Worm (Caenorhabditis elegans) whole organism, mixed stage, embryonic: ENCODE results near the gene F43E12.1.

Experiments used
- M03D4.4 ChIP-seq: sonication (generic microtip); optimal IDR thresholded peaks from 2 replicates; lab custom pipeline; 2017; ENCODE audit warnings: mild to moderate bottlenecking, missing genetic modification characterization, missing compliant biosample characterization
- blmp-1 ChIP-seq: fragments of 150-350 bp; optimal IDR thresholded peaks from 2 replicates; lab custom pipeline; 2014; ENCODE audit warnings: missing biosample characterization, missing genetic modification characterization
- ceh-39 ChIP-seq: fragments of 150-350 bp; optimal IDR thresholded peaks from 2 replicates; lab custom pipeline; 2014; ENCODE audit warnings: missing biosample characterization, missing genetic modification characterization
- ceh-43 ChIP-seq: fragments of 200-800 bp; sonication (Bioruptor generic); optimal IDR thresholded peaks from 2 replicates; lab custom pipeline; 2018; ENCODE audit warnings: mild to moderate bottlenecking, missing genetic modification characterization, moderate library complexity, missing compliant biosample characterization
- ceh-83 ChIP-seq: fragments of 200-800 bp; sonication (Bioruptor generic); optimal IDR thresholded peaks from 2 replicates; lab custom pipeline; 2018; ENCODE audit warnings: mild to moderate bottlenecking, missing genetic modification characterization, missing compliant biosample characterization
- ces-1 ChIP-seq: fragments of 150-350 bp; optimal IDR thresholded peaks from 2 replicates; lab custom pipeline; 2014; ENCODE audit warnings: missing biosample characterization, missing genetic modification reagents, missing genetic modification characterization
- cnd-1 ChIP-seq: fragments of 200-800 bp; sonication (Bioruptor generic); optimal IDR thresholded peaks from 2 replicates; lab custom pipeline; 2018; ENCODE audit warnings: mild to moderate bottlenecking, missing genetic modification characterization, missing compliant biosample characterization
- elt-1 ChIP-seq: sonication (generic microtip); optimal IDR thresholded peaks from 2 replicates; lab custom pipeline; 2017; ENCODE audit warnings: missing genetic modification characterization, mild to moderate bottlenecking, missing compliant biosample characterization, antibody characterized with exemption, moderate library complexity, borderline replicate concordance; ENCODE audit not compliant: insufficient read depth
- elt-3 ChIP-seq: fragments of 150-350 bp; optimal IDR thresholded peaks from 2 replicates; lab custom pipeline; 2014; ENCODE audit warnings: missing biosample characterization, missing genetic modification characterization
- flh-1 ChIP-seq: fragments of 200-800 bp; sonication (Bioruptor generic); optimal IDR thresholded peaks from 2 replicates; lab custom pipeline; 2018; ENCODE audit warnings: mild to moderate bottlenecking, missing genetic modification characterization, moderate library complexity, missing compliant biosample characterization
- ham-2 ChIP-seq: fragments of 200-800 bp; sonication (Bioruptor generic); optimal IDR thresholded peaks from 2 replicates; lab custom pipeline; 2018; ENCODE audit warnings: mild to moderate bottlenecking, missing genetic modification characterization, missing compliant biosample characterization
- hlh-1 ChIP-seq: fragments of 150-350 bp; optimal IDR thresholded peaks from 2 replicates; lab custom pipeline; 2014; ENCODE audit warnings: missing biosample characterization, missing genetic modification reagents, missing genetic modification characterization
- lin-13 ChIP-seq: fragments of 150-350 bp; optimal IDR thresholded peaks from 2 replicates; lab custom pipeline; 2014; ENCODE audit warnings: missing biosample characterization, missing genetic modification characterization
- lin-32 ChIP-seq: fragments of 200-800 bp; sonication (Bioruptor generic); optimal IDR thresholded peaks from 2 replicates; lab custom pipeline; 2018; ENCODE audit warnings: mild to moderate bottlenecking, missing genetic modification characterization, missing compliant biosample characterization
- lsy-2 ChIP-seq: fragments of 150-350 bp; optimal IDR thresholded peaks from 2 replicates; lab custom pipeline; 2014; ENCODE audit warnings: missing biosample characterization, missing genetic modification characterization
- mab-5 ChIP-seq: fragments of 150-350 bp; optimal IDR thresholded peaks from 2 replicates; lab custom pipeline; 2014; ENCODE audit warnings: missing biosample characterization, missing genetic modification characterization
- mep-1 ChIP-seq: fragments of 150-350 bp; optimal IDR thresholded peaks from 2 replicates; lab custom pipeline; 2017; ENCODE audit warnings: missing biosample characterization, missing genetic modification reagents, missing genetic modification characterization, inconsistent platforms
- mls-2 ChIP-seq: sonication (generic microtip); optimal IDR thresholded peaks from 2 replicates; lab custom pipeline; 2016; ENCODE audit warnings: mild to moderate bottlenecking, missing genetic modification characterization, moderate library complexity, missing compliant biosample characterization
- nhr-12 ChIP-seq: fragments of 150-350 bp; optimal IDR thresholded peaks from 2 replicates; lab custom pipeline; 2014; ENCODE audit warnings: missing biosample characterization, missing genetic modification characterization
- nhr-2 ChIP-seq: fragments of 150-350 bp; optimal IDR thresholded peaks from 2 replicates; lab custom pipeline; 2014; ENCODE audit warnings: missing biosample characterization, missing genetic modification characterization
- nhr-237 ChIP-seq: fragments of 150-350 bp; optimal IDR thresholded peaks from 2 replicates; lab custom pipeline; 2014; ENCODE audit warnings: missing biosample characterization, missing genetic modification characterization
- nhr-28 ChIP-seq: fragments of 150-350 bp; optimal IDR thresholded peaks from 2 replicates; lab custom pipeline; 2014; ENCODE audit warnings: missing biosample characterization, missing genetic modification characterization
- nhr-76 ChIP-seq: sonication (generic microtip); optimal IDR thresholded peaks from 2 replicates; lab custom pipeline; 2017; ENCODE audit warnings: missing biosample characterization, missing genetic modification characterization
- pha-4 ChIP-seq: fragments of 150-350 bp; optimal IDR thresholded peaks from 2 replicates; lab custom pipeline; 2018; ENCODE audit warnings: missing biosample characterization, missing genetic modification reagents, missing genetic modification characterization
- sem-2 ChIP-seq: fragments of 200-800 bp; sonication (Bioruptor generic); optimal IDR thresholded peaks from 2 replicates; lab custom pipeline; 2018; ENCODE audit warnings: mild to moderate bottlenecking, missing genetic modification characterization, missing compliant biosample characterization
- snpc-4 ChIP-seq: fragments of 150-350 bp; optimal IDR thresholded peaks from 2 replicates; lab custom pipeline; 2014; ENCODE audit warnings: missing biosample characterization, missing genetic modification characterization
- sptf-1 ChIP-seq: sonication (generic microtip); optimal IDR thresholded peaks from 2 replicates; lab custom pipeline; 2017; ENCODE audit warnings: mild to moderate bottlenecking, missing genetic modification characterization, moderate library complexity, missing compliant biosample characterization
- tbx-8 ChIP-seq: fragments of 200-800 bp; sonication (Bioruptor generic); optimal IDR thresholded peaks from 2 replicates; lab custom pipeline; 2018; ENCODE audit warnings: mild to moderate bottlenecking, missing genetic modification characterization, moderate library complexity, missing compliant biosample characterization
- unc-120 ChIP-seq: sonication (generic microtip); optimal IDR thresholded peaks from 2 replicates; lab custom pipeline; 2017; ENCODE audit warnings: missing genetic modification characterization, missing compliant biosample characterization; ENCODE audit not compliant: poor library complexity, severe bottlenecking
- unc-39 ChIP-seq: fragments of 150-350 bp; optimal IDR thresholded peaks from 2 replicates; lab custom pipeline; 2014; ENCODE audit warnings: missing biosample characterization, missing genetic modification characterization
- unc-62 ChIP-seq: fragments of 150-350 bp; optimal IDR thresholded peaks from 2 replicates; lab custom pipeline; 2014; ENCODE audit warnings: missing biosample characterization, missing genetic modification reagents, missing genetic modification characterization
- zip-8 ChIP-seq: fragments of 150-350 bp; optimal IDR thresholded peaks from 2 replicates; lab custom pipeline; 2014; ENCODE audit warnings: missing biosample characterization, missing genetic modification characterization

The F43E12.1 gene

ce11 chrX:7177341-7177740, at the start of gene F43E12.1:
Gene F43E12.1, plus strand, starts transcription at chrX:7177641.
- TF ChIP-seq M03D4.4 (tag; lab: Kevin White, UChicago) = no peak
- TF ChIP-seq flh-1 = no peak
- TF ChIP-seq lin-13 (tag; lab: Kevin White, UChicago) = no peak
- no peak for TF ChIP-seq cnd-1 (tag; lab: Kevin White, UChicago)
- TF ChIP-seq mls-2 (tag; lab: Kevin White, UChicago) = no peak
- TF ChIP-seq nhr-12 (tag; lab: Kevin White, UChicago) = no peak
- no peak for TF ChIP-seq mep-1 (tag; lab: Kevin White, UChicago)
- TF ChIP-seq ces-1 (GFP tag; lab: Kevin White, UChicago) = no peak
- no peak for TF ChIP-seq unc-39 (tag; lab: Kevin White, UChicago)
- TF ChIP-seq sem-2 = no peak
- no peak for TF ChIP-seq sptf-1 (tag; lab: Kevin White, UChicago)
- no peak for TF ChIP-seq lsy-2 (tag; lab: Kevin White, UChicago)
- TF ChIP-seq nhr-2 (tag; lab: Kevin White, UChicago) = no peak
- TF ChIP-seq unc-62 = no peak
- no peak for TF ChIP-seq nhr-76 (tag; lab: Kevin White, UChicago)
- no peak for TF ChIP-seq ceh-83 (GFP tag; lab: Kevin White, UChicago)
- no peak for TF ChIP-seq ceh-43 (GFP tag; lab: Kevin White, UChicago)
- no peak for TF ChIP-seq zip-8 (tag; lab: Kevin White, UChicago)
- TF ChIP-seq, all 35 proteins: peak for 0

- TF ChIP-seq lin-13 (tag; lab: Kevin White, UChicago) = no peak
- TF ChIP-seq nhr-76 (tag; lab: Kevin White, UChicago) = no peak
- TF ChIP-seq zip-8 (tag; lab: Kevin White, UChicago) = no peak
- no peak for TF ChIP-seq mab-5 (tag; lab: Kevin White, UChicago)
- TF ChIP-seq ceh-83 (GFP tag; lab: Kevin White, UChicago) = no peak
- no peak for TF ChIP-seq cnd-1 (tag; lab: Kevin White, UChicago)
- no peak for TF ChIP-seq elt-1
- no peak for TF ChIP-seq unc-39 (tag; lab: Kevin White, UChicago)
- TF ChIP-seq sptf-1 (tag; lab: Kevin White, UChicago) = no peak
- TF ChIP-seq lin-32 (GFP tag; lab: Kevin White, UChicago) = no peak
- no peak for TF ChIP-seq nhr-2 (tag; lab: Kevin White, UChicago)
- TF ChIP-seq lsy-2 (tag; lab: Kevin White, UChicago) = no peak
Measured at ce11 chrX:7128615-7129014, 48.8 kb upstream of the F43E12.1 start.

ce11 chrX:7129460-7129859, 48.0 kb upstream of the F43E12.1 start:
- TF ChIP-seq snpc-4 (tag; lab: Kevin White, UChicago) (no peak), elt-1 (peak; percentile 1), unc-62 (no peak), ceh-83 (GFP tag; lab: Kevin White, UChicago) (no peak), zip-8 (tag; lab: Kevin White, UChicago) (no peak)

- TF ChIP-seq ceh-83 (GFP tag; lab: Kevin White, UChicago) = no peak
- no peak for TF ChIP-seq lin-13 (tag; lab: Kevin White, UChicago)
- no peak for TF ChIP-seq lsy-2 (tag; lab: Kevin White, UChicago)
Measured at ce11 chrX:7131206-7131605, 46.2 kb upstream of the F43E12.1 start.

ce11 chrX:7139614-7140013, 37.8 kb upstream of the F43E12.1 start, which contains the start of gene clec-86:
Gene clec-86, plus strand, starts transcription at chrX:7139875.
- no peak for TF ChIP-seq nhr-237 (tag; lab: Kevin White, UChicago)
- TF ChIP-seq snpc-4 (tag; lab: Kevin White, UChicago) = no peak
- no peak for TF ChIP-seq sptf-1 (tag; lab: Kevin White, UChicago)
- no peak for TF ChIP-seq tbx-8 (GFP tag; lab: Kevin White, UChicago)
- no peak for TF ChIP-seq pha-4
- no peak for TF ChIP-seq nhr-28 (tag; lab: Kevin White, UChicago)
- no peak for TF ChIP-seq hlh-1 (tag; lab: Kevin White, UChicago)
- no peak for TF ChIP-seq mls-2 (tag; lab: Kevin White, UChicago)
- no peak for TF ChIP-seq ces-1 (GFP tag; lab: Kevin White, UChicago)

ce11 chrX:7140682-7141254, 36.7 kb upstream of the F43E12.1 start:
- TF ChIP-seq nhr-2 (tag; lab: Kevin White, UChicago) (no peak), ceh-83 (GFP tag; lab: Kevin White, UChicago) (no peak), elt-3 (tag; lab: Kevin White, UChicago) (no peak), nhr-76 (tag; lab: Kevin White, UChicago) (no peak), ham-2 (GFP tag; lab: Kevin White, UChicago) (no peak), lsy-2 (tag; lab: Kevin White, UChicago) (no peak), unc-120 (no peak), ceh-39 (tag; lab: Kevin White, UChicago) (no peak), tbx-8 (GFP tag; lab: Kevin White, UChicago) (no peak), lin-13 (tag; lab: Kevin White, UChicago) (no peak), sptf-1 (tag; lab: Kevin White, UChicago) (no peak), nhr-237 (tag; lab: Kevin White, UChicago) (no peak), lin-32 (GFP tag; lab: Kevin White, UChicago) (no peak), M03D4.4 (tag; lab: Kevin White, UChicago) (no peak), ces-1 (GFP tag; lab: Kevin White, UChicago) (no peak), unc-62 (no peak), unc-39 (tag; lab: Kevin White, UChicago) (no peak), hlh-1 (tag; lab: Kevin White, UChicago) (no peak), mep-1 (tag; lab: Kevin White, UChicago) (no peak), blmp-1 (no peak)
